Worm (Caenorhabditis elegans) whole organism, early embryonic: ENCODE results near the gene rps-8.

Source experiments
- B0310.2 ChIP-seq: sonication (generic microtip); optimal IDR thresholded peaks from 2 replicates; lab custom pipeline; 2016; ENCODE audit warnings: mild to moderate bottlenecking, missing genetic modification characterization, missing compliant biosample characterization
- F13C5.2 ChIP-seq: sonication (generic microtip); optimal IDR thresholded peaks from 2 replicates; lab custom pipeline; 2017; ENCODE audit warnings: mild to moderate bottlenecking, missing genetic modification characterization, inconsistent platforms, missing compliant biosample characterization
- aly-1 ChIP-seq: sonication (generic microtip); optimal IDR thresholded peaks from 2 replicates; lab custom pipeline; 2016; ENCODE audit warnings: missing genetic modification characterization, missing compliant biosample characterization
- ama-1 ChIP-seq: fragments of 150-350 bp; optimal IDR thresholded peaks from 2 replicates; lab custom pipeline; 2014
- ceh-13 ChIP-seq: fragments of 200-800 bp; sonication (Bioruptor generic); optimal IDR thresholded peaks from 2 replicates; lab custom pipeline; 2018; ENCODE audit warnings: mild to moderate bottlenecking, missing genetic modification characterization, missing compliant biosample characterization
- ceh-36 ChIP-seq: sonication (generic microtip); optimal IDR thresholded peaks from 2 replicates; lab custom pipeline; 2016; ENCODE audit warnings: missing genetic modification characterization, inconsistent platforms, missing compliant biosample characterization
- ets-7 ChIP-seq: sonication (generic microtip); optimal IDR thresholded peaks from 2 replicates; lab custom pipeline; 2016; ENCODE audit warnings: missing genotype, missing genetic modification characterization, missing compliant biosample characterization
- flt-1 ChIP-seq: fragments of 200-800 bp; sonication (Bioruptor generic); IDR thresholded peaks from 2 replicates; pipeline ENCODE4 v1.3.6; 2022; ENCODE audit warnings: missing genetic modification characterization, missing compliant biosample characterization
- hmbx-1 ChIP-seq: sonication (generic microtip); optimal IDR thresholded peaks from 2 replicates; lab custom pipeline; 2016; ENCODE audit warnings: mild to moderate bottlenecking, missing genetic modification characterization, missing compliant biosample characterization
- hmg-4 ChIP-seq: fragments of 200-800 bp; sonication (Bioruptor generic); optimal IDR thresholded peaks from 2 replicates; lab custom pipeline; 2018; ENCODE audit warnings: mild to moderate bottlenecking, missing genetic modification characterization, missing compliant biosample characterization
- hnd-1 ChIP-seq: sonication (generic microtip); optimal IDR thresholded peaks from 2 replicates; lab custom pipeline; 2016; ENCODE audit warnings: missing genetic modification characterization, missing compliant biosample characterization
- pes-1 ChIP-seq: fragments of 200-800 bp; sonication (Bioruptor generic); IDR thresholded peaks from 2 replicates; pipeline ENCODE4 v1.3.6; 2022; ENCODE audit warnings: missing genetic modification reagents, missing genetic modification characterization, missing compliant biosample characterization
- scrt-1 ChIP-seq: fragments of 200-800 bp; sonication (Bioruptor generic); IDR thresholded peaks from 2 replicates; pipeline ENCODE4 v1.3.6; 2022; ENCODE audit warnings: missing genetic modification characterization, missing compliant biosample characterization
- sea-1 ChIP-seq: fragments of 200-800 bp; sonication (Bioruptor generic); conservative IDR thresholded peaks from 2 replicates; pipeline ENCODE4 v1.3.6; 2022; ENCODE audit warnings: missing genetic modification characterization, missing compliant biosample characterization
- tbx-11 ChIP-seq: fragments of 200-800 bp; sonication (Bioruptor generic); IDR thresholded peaks from 2 replicates; pipeline ENCODE4 v1.3.6; 2022; ENCODE audit warnings: missing genetic modification characterization, missing compliant biosample characterization
- tbx-37 ChIP-seq: fragments of 200-800 bp; sonication (Bioruptor generic); conservative IDR thresholded peaks from 2 replicates; pipeline ENCODE4 v1.3.6; 2022; ENCODE audit warnings: missing genetic modification reagents, missing genetic modification characterization, missing compliant biosample characterization
- tra-4 ChIP-seq: sonication (generic microtip); optimal IDR thresholded peaks from 2 replicates; lab custom pipeline; 2017; ENCODE audit warnings: missing genetic modification characterization, missing compliant biosample characterization

Gene rps-8

DNA sequence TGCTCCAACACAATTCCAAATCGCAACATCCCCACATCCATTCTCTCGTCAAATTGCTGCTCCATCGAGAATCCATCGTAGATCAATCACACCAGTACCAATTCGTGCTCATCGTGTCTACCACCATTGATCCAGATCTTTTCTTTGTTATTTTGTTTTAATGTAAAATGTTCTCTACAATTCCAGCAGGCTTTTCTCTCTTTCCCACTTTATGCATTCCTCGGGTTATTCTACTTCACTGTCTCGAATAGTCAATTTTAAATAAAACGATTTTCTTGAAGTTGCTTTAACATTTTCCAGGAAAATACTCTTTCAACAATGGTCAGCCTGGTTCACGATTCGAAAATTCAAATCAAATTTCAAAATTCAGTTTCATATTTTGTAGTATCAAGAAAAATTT lies 30.7 kb downstream of the rps-8 start, which contains the start of gene C06E4.1:
C06E4.1 (plus strand) TSS at position 301 of the 400 bp plus-strand sequence.
- TF ChIP-seq ets-7 (tag; lab: Kevin White, UChicago) (no peak), hmbx-1 (tag; lab: Kevin White, UChicago) (no peak), ama-1 (lab: Kevin White, UChicago) (no peak), ceh-36 (tag; lab: Kevin White, UChicago) (no peak), hmg-4 (GFP tag; lab: Kevin White, UChicago) (no peak), pes-1 (GFP tag; lab: Robert Waterston, UW) (no peak), scrt-1 (GFP tag; lab: Robert Waterston, UW) (no peak), hnd-1 (tag; lab: Kevin White, UChicago) (no peak), tbx-37 (no peak), B0310.2 (tag; lab: Kevin White, UChicago) (no peak), sea-1 (GFP tag; lab: Robert Waterston, UW) (no peak), tra-4 (no peak), tbx-11 (GFP tag; lab: Robert Waterston, UW) (no peak), flt-1 (GFP tag; lab: Robert Waterston, UW) (no peak), aly-1 (tag; lab: Kevin White, UChicago) (no peak), F13C5.2 (tag; lab: Kevin White, UChicago) (no peak)

DNA sequence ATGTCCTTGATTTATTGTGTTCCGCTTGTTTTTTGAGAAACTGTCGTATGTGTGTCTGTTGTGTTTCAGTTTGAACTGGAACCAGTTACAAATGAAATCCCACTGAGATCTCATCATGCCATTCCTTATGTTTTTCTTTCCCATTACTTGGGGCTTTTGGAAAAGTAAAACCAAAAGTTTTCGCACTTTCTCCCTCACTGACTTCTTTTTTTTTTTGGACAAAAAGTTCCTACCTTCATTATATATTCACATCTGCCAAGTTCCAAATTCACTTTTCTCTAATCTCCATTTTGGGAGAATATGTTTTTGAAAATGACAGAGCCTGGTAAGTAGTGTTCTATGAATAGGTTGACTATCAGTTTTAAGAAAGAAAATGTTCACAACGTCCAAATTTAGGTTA lies 37.0 kb downstream of the rps-8 start, which contains the start of gene C06E4.2:
C06E4.2 (plus strand) TSS at position 301 of the 400 bp plus-strand sequence.
- TF ChIP-seq hnd-1 (tag; lab: Kevin White, UChicago) (no peak), tra-4 (no peak), B0310.2 (tag; lab: Kevin White, UChicago) (no peak), aly-1 (tag; lab: Kevin White, UChicago) (no peak)

ce11 chrIV:7274969-7275548 lies 38.6 kb downstream of the rps-8 start:
- TF ChIP-seq ceh-13 (GFP tag; lab: Kevin White, UChicago) (no peak), scrt-1 (GFP tag; lab: Robert Waterston, UW) (no peak), pes-1 (GFP tag; lab: Robert Waterston, UW) (no peak), hmg-4 (GFP tag; lab: Kevin White, UChicago) (no peak), flt-1 (GFP tag; lab: Robert Waterston, UW) (no peak), sea-1 (GFP tag; lab: Robert Waterston, UW) (no peak), ama-1 (lab: Kevin White, UChicago) (no peak), B0310.2 (tag; lab: Kevin White, UChicago) (no peak), tbx-11 (GFP tag; lab: Robert Waterston, UW) (no peak), hmbx-1 (tag; lab: Kevin White, UChicago) (no peak), F13C5.2 (tag; lab: Kevin White, UChicago) (no peak), tbx-37 (no peak), ceh-36 (tag; lab: Kevin White, UChicago) (no peak), tra-4 (no peak), ets-7 (tag; lab: Kevin White, UChicago) (no peak), aly-1 (tag; lab: Kevin White, UChicago) (no peak), hnd-1 (tag; lab: Kevin White, UChicago) (no peak)

ce11 chrIV:7263137-7263536 lies 50.5 kb downstream of the rps-8 start, which contains the start of gene glb-2:
Gene glb-2, minus strand, starts transcription at chrIV:7263237.
- TF ChIP-seq sea-1 (GFP tag; lab: Robert Waterston, UW): no peak
- TF ChIP-seq tbx-37: no peak
- TF ChIP-seq ets-7 (tag; lab: Kevin White, UChicago): no peak
- TF ChIP-seq aly-1 (tag; lab: Kevin White, UChicago): no peak
- no peak for TF ChIP-seq pes-1 (GFP tag; lab: Robert Waterston, UW)
- no peak for TF ChIP-seq hmg-4 (GFP tag; lab: Kevin White, UChicago)
- TF ChIP-seq ceh-13 (GFP tag; lab: Kevin White, UChicago): no peak
- TF ChIP-seq F13C5.2 (tag; lab: Kevin White, UChicago): no peak
- no peak for TF ChIP-seq tra-4
- TF ChIP-seq ama-1 (lab: Kevin White, UChicago): no peak
- TF ChIP-seq ceh-36 (tag; lab: Kevin White, UChicago): no peak
